Worm (Caenorhabditis elegans) whole organism, L1 larva: ENCODE data around the gene K08B12.1.
A peak's percentile ranks its signal among the peaks of the same experiment; 100 is the strongest.

Experiments
- F16B12.6 ChIP-seq: fragments of 150-350 bp; optimal IDR thresholded peaks from 2 replicates; lab custom pipeline; 2014; ENCODE audit warnings: missing biosample characterization, missing genetic modification characterization
- Y116A8C.19 ChIP-seq: sonication (generic microtip); optimal IDR thresholded peaks from 2 replicates; lab custom pipeline; 2016; ENCODE audit warnings: missing compliant biosample characterization, missing genetic modification characterization, borderline replicate concordance
- aly-2 ChIP-seq: fragments of 150-350 bp; optimal IDR thresholded peaks from 2 replicates; lab custom pipeline; 2014; ENCODE audit warnings: missing biosample characterization, missing genetic modification characterization
- ama-1 ChIP-seq: fragments of 150-350 bp; optimal IDR thresholded peaks from 2 replicates; lab custom pipeline; 2014
- blmp-1 ChIP-seq: fragments of 150-350 bp; optimal IDR thresholded peaks from 2 replicates; lab custom pipeline; 2014; ENCODE audit warnings: missing biosample characterization, missing genetic modification characterization
- ceh-63 ChIP-seq: fragments of 200-800 bp; sonication (Bioruptor generic); optimal IDR thresholded peaks from 2 replicates; lab custom pipeline; 2018; ENCODE audit warnings: mild to moderate bottlenecking, missing genetic modification characterization, missing compliant biosample characterization
- ceh-88 ChIP-seq: fragments of 200-800 bp; sonication (Bioruptor generic); IDR thresholded peaks from 2 replicates; pipeline ENCODE4 v1.3.6; 2022; ENCODE audit warnings: missing genetic modification characterization, missing compliant biosample characterization
- ces-1 ChIP-seq: fragments of 150-350 bp; optimal IDR thresholded peaks from 2 replicates; lab custom pipeline; 2014; ENCODE audit warnings: missing biosample characterization, missing genetic modification reagents, missing genetic modification characterization
- dpl-1 ChIP-seq, 3 experiments: fragments of 150-350 bp in 2 of 3; sonication (generic microtip) in 1 of 3; optimal IDR thresholded peaks; 2 replicates each; lab custom pipeline; 2014 to 2017; ENCODE audit warnings: missing biosample characterization in 3 of 3, missing genetic modification characterization in 3 of 3, missing genetic modification reagents in 3 of 3
- efl-1 ChIP-seq, 4 experiments: fragments of 150-350 bp; optimal IDR thresholded peaks in 3 of 4; peaks in 1 of 4; 1 replicate in 1 of 4; 2 replicates in 3 of 4; lab custom pipeline; 2014; ENCODE audit warnings: missing biosample characterization in 2 of 4, missing genetic modification characterization in 2 of 4, missing genetic modification reagents in 2 of 4
- egl-27 ChIP-seq, 2 experiments: fragments of 150-350 bp in 1 of 2; sonication (generic microtip); optimal IDR thresholded peaks; 3 replicates each; lab custom pipeline; 2017 to 2018; ENCODE audit warnings: missing biosample characterization in 2 of 2, missing genetic modification characterization in 2 of 2, missing genetic modification reagents in 2 of 2
- elt-2 ChIP-seq: sonication (generic microtip); optimal IDR thresholded peaks from 2 replicates; lab custom pipeline; 2016; ENCODE audit warnings: missing genetic modification characterization, mild to moderate bottlenecking, inconsistent platforms, missing compliant biosample characterization, missing genetic modification reagents
- elt-3 ChIP-seq, 6 experiments: fragments of 150-350 bp in 1 of 6; sonication (generic microtip); optimal IDR thresholded peaks; 2 replicates each; lab custom pipeline; 2017 to 2018; ENCODE audit warnings: missing biosample characterization in 6 of 6, missing genetic modification characterization in 6 of 6, inconsistent platforms in 1 of 6
- grh-1 ChIP-seq: fragments of 200-800 bp; sonication (Bioruptor generic); IDR thresholded peaks from 2 replicates; pipeline ENCODE4 v1.3.6; 2022; ENCODE audit warnings: missing genetic modification reagents, missing genetic modification characterization, missing compliant biosample characterization
- hlh-17 ChIP-seq: fragments of 200-800 bp; sonication (Bioruptor generic); optimal IDR thresholded peaks from 2 replicates; lab custom pipeline; 2018; ENCODE audit warnings: missing genetic modification characterization, mild to moderate bottlenecking, missing compliant biosample characterization, moderate library complexity, borderline replicate concordance
- hlh-4 ChIP-seq: sonication (generic microtip); optimal IDR thresholded peaks from 2 replicates; lab custom pipeline; 2016; ENCODE audit warnings: mild to moderate bottlenecking, missing genetic modification characterization, missing compliant biosample characterization
- jun-1 ChIP-seq: fragments of 150-350 bp; optimal IDR thresholded peaks from 2 replicates; lab custom pipeline; 2014; ENCODE audit warnings: missing biosample characterization, missing genetic modification reagents, missing genetic modification characterization
- lin-14 ChIP-seq: fragments of 200-800 bp; sonication (Bioruptor generic); optimal IDR thresholded peaks from 2 replicates; lab custom pipeline; 2018; ENCODE audit warnings: mild to moderate bottlenecking, missing genetic modification characterization, moderate library complexity, missing compliant biosample characterization
- lin-15B ChIP-seq: fragments of 150-350 bp; sonication (generic microtip); optimal IDR thresholded peaks from 3 replicates; lab custom pipeline; 2014; ENCODE audit warnings: missing biosample characterization, missing genetic modification characterization
- lin-35 ChIP-seq, 2 experiments: fragments of 150-350 bp; optimal IDR thresholded peaks; 2 replicates each; lab custom pipeline; 2014; ENCODE audit warnings: missing biosample characterization in 2 of 2, missing genetic modification characterization in 2 of 2, missing genetic modification reagents in 2 of 2
- lir-3 ChIP-seq: sonication (generic microtip); optimal IDR thresholded peaks from 2 replicates; lab custom pipeline; 2016; ENCODE audit warnings: mild to moderate bottlenecking, missing genetic modification characterization, moderate library complexity, missing compliant biosample characterization; ENCODE audit not compliant: poor library complexity
- lsy-2 ChIP-seq, 2 experiments: fragments of 150-350 bp; optimal IDR thresholded peaks; 2 replicates each; lab custom pipeline; 2014; ENCODE audit warnings: missing biosample characterization in 2 of 2, missing genetic modification characterization in 2 of 2
- mdl-1 ChIP-seq, 2 experiments: fragments of 150-350 bp; optimal IDR thresholded peaks; 2 replicates each; lab custom pipeline; 2014 to 2017; ENCODE audit warnings: missing biosample characterization in 2 of 2, missing genetic modification characterization in 2 of 2, inconsistent platforms in 1 of 2
- mep-1 ChIP-seq: fragments of 150-350 bp; optimal IDR thresholded peaks from 2 replicates; lab custom pipeline; 2014; ENCODE audit warnings: missing biosample characterization, missing genetic modification characterization
- nhr-19 ChIP-seq: fragments of 200-800 bp; sonication (Bioruptor generic); conservative IDR thresholded peaks from 2 replicates; pipeline ENCODE4 v1.3.6; 2022; ENCODE audit warnings: missing genetic modification characterization, missing compliant biosample characterization
- nhr-20 ChIP-seq: sonication (generic microtip); optimal IDR thresholded peaks from 2 replicates; lab custom pipeline; 2016; ENCODE audit warnings: mild to moderate bottlenecking, missing genetic modification characterization, missing compliant biosample characterization
- nhr-28 ChIP-seq: fragments of 150-350 bp; optimal IDR thresholded peaks from 2 replicates; lab custom pipeline; 2014; ENCODE audit warnings: missing biosample characterization, missing genetic modification characterization
- nhr-47 ChIP-seq: sonication (generic microtip); optimal IDR thresholded peaks from 2 replicates; lab custom pipeline; 2016; ENCODE audit warnings: mild to moderate bottlenecking, missing genetic modification characterization, moderate library complexity, missing compliant biosample characterization
- nhr-71 ChIP-seq: sonication (generic microtip); optimal IDR thresholded peaks from 2 replicates; lab custom pipeline; 2016; ENCODE audit warnings: mild to moderate bottlenecking, missing genetic modification characterization, moderate library complexity, missing compliant biosample characterization
- nhr-76 ChIP-seq: sonication (generic microtip); optimal IDR thresholded peaks from 2 replicates; lab custom pipeline; 2017; ENCODE audit warnings: missing biosample characterization, missing genetic modification characterization
- nhr-84 ChIP-seq: sonication (generic microtip); optimal IDR thresholded peaks from 2 replicates; lab custom pipeline; 2017; ENCODE audit warnings: missing biosample characterization, missing genetic modification characterization
- pag-3 ChIP-seq: sonication (generic microtip); optimal IDR thresholded peaks from 2 replicates; lab custom pipeline; 2017; ENCODE audit warnings: missing genetic modification characterization, mild to moderate bottlenecking, missing compliant biosample characterization, antibody characterized with exemption, borderline replicate concordance; ENCODE audit not compliant: insufficient read depth
- pqm-1 ChIP-seq: sonication (generic microtip); optimal IDR thresholded peaks from 3 replicates; lab custom pipeline; 2017; ENCODE audit warnings: missing biosample characterization, missing genetic modification characterization
- rnt-1 ChIP-seq: sonication (generic microtip); optimal IDR thresholded peaks from 2 replicates; lab custom pipeline; 2016; ENCODE audit warnings: mild to moderate bottlenecking, missing genetic modification characterization, moderate library complexity, missing compliant biosample characterization
- sup-37 ChIP-seq: fragments of 200-800 bp; sonication (Bioruptor generic); optimal IDR thresholded peaks from 2 replicates; lab custom pipeline; 2018; ENCODE audit warnings: mild to moderate bottlenecking, missing genetic modification characterization, missing compliant biosample characterization
- swsn-7 ChIP-seq: sonication (generic microtip); optimal IDR thresholded peaks from 2 replicates; lab custom pipeline; 2016; ENCODE audit warnings: missing genetic modification characterization, missing compliant biosample characterization
- tbx-2 ChIP-seq: sonication (generic microtip); optimal IDR thresholded peaks from 2 replicates; lab custom pipeline; 2016; ENCODE audit warnings: missing genetic modification characterization, missing compliant biosample characterization
- tlp-1 ChIP-seq: fragments of 150-350 bp; optimal IDR thresholded peaks from 2 replicates; lab custom pipeline; 2014; ENCODE audit warnings: missing biosample characterization, missing genetic modification characterization
- unc-86 ChIP-seq: sonication (generic microtip); optimal IDR thresholded peaks from 2 replicates; lab custom pipeline; 2016; ENCODE audit warnings: missing genetic modification characterization, missing compliant biosample characterization
- unc-98 ChIP-seq: fragments of 200-800 bp; sonication (Bioruptor generic); IDR thresholded peaks from 2 replicates; pipeline ENCODE4 v1.3.6; 2022; ENCODE audit warnings: missing genetic modification characterization, missing compliant biosample characterization
- vab-15 ChIP-seq: sonication (generic microtip); optimal IDR thresholded peaks from 2 replicates; lab custom pipeline; 2017; ENCODE audit warnings: missing genotype, mild to moderate bottlenecking, missing genetic modification characterization, missing compliant biosample characterization
- zip-4 ChIP-seq: fragments of 200-800 bp; sonication (Bioruptor generic); optimal IDR thresholded peaks from 2 replicates; lab custom pipeline; 2018; ENCODE audit warnings: mild to moderate bottlenecking, missing genetic modification characterization, moderate library complexity, missing compliant biosample characterization

Gene K08B12.1

DNA sequence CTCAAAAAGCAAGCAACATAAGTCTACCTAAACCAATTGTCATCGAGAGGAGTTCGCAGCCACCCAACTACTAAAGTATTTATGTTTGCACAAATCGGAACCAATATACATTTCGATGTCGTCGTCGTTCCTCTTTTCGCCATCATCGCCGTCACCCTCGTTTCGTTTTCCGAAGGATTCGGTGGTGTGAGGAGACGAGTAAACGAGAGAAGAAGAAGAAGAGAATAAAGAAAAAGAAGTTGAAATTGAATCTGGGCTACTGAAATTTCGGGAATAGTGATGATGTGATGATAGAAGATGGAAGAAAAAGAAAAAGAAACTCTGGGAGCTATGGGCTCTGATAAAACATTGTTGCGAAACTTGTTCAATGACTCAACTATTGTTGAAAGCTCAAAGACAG is 9.4 kb downstream of the K08B12.1 start:
- TF ChIP-seq lin-15B (no peak), lin-14 (peak; percentile 23)

DNA sequence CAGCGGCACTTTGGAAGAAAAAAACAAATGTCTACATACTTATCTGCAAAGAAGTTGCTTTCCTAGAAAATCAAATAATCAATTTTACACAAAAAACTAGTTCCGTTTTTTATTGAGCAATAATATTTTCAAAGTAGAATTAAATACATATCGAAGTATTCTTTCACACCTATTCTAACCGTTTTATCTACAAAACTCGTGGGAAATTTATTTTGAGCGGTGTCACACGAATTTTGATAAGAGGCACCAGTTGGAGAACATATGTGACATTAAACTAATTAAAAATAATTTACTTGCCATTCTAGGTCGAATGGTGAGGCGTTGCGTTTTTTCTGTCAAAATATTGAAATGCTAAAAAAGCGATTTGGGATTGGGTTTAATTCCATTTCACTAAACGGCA is 9.8 kb downstream of the K08B12.1 start:
- no peak for TF ChIP-seq egl-27 (tag; optimal IDR thresholded peaks at IDR 0.05; lab: Kevin White, UChicago)
- TF ChIP-seq elt-2 (tag; lab: Kevin White, UChicago) = peak; percentile 47
- TF ChIP-seq, all 84 proteins: peak for 1

DNA sequence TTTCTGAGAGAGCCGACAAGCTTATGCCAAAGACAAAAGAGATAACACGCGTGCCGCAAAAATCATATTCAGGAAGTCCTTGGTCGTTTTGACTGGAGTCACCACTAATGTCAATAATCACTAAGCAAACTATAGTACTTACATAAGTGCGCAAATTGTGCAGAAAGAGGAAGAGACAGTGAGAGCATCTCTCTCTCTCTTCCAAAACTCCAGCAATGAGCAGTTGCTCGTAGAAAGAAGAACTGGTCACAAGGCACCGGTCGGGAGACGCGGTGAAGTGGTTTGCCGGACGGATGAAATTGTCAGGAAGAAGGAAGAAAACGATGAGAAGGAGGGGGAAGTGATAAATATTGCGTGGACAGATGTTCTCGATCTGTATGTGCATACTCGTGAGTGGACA is 10.9 kb downstream of the K08B12.1 start:
- peak; percentile 3 for TF ChIP-seq mep-1 (tag; lab: Kevin White, UChicago)
- no peak for TF ChIP-seq nhr-47 (tag; lab: Kevin White, UChicago)
- TF ChIP-seq pag-3 (tag; lab: Kevin White, UChicago) = no peak
- peak; percentile 41 for TF ChIP-seq lin-14
- no peak for TF ChIP-seq ces-1 (GFP tag; lab: Kevin White, UChicago)
- no peak for TF ChIP-seq efl-1 (optimal IDR thresholded peaks at IDR 0.05; lab: Kevin White, UChicago)
- peak in 1 of 2 experiments; percentile 83 for TF ChIP-seq efl-1 (GFP tag; optimal IDR thresholded peaks at IDR 0.05 in 1 of 2; lab: Kevin White, UChicago)
- TF ChIP-seq unc-86 = no peak
- TF ChIP-seq vab-15 (tag; lab: Kevin White, UChicago) = no peak
- peak; percentile 32 for TF ChIP-seq rnt-1
- no peak for TF ChIP-seq elt-3 (tag; optimal IDR thresholded peaks at IDR 0.05; lab: Kevin White, UChicago)
- no peak for TF ChIP-seq nhr-76 (tag; lab: Kevin White, UChicago)

DNA sequence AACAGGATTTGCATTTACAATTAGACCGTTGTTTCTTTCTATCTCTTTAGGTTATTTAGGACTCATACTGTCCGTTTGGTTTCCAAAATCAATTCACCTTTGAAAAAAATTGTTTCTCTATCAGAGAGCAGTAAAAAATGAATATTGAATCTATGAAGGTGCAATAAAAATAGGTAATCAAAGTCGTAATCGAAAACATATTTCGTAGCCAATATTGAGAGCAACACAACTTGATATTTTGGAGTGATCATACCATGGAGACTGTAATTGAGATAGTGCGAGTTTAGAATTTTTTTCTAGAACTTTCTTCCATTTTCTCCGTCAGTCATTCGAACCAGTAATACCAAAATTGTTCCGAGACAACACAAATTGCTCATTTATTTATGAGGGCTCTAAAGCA is 11.4 kb downstream of the K08B12.1 start, which contains the start of gene F31F7.2:
TSS of gene F31F7.2 (plus strand) at position 301 of the 400 bp plus-strand sequence.
- TF ChIP-seq ceh-88 (GFP tag; lab: Robert Waterston, UW) (no peak), tbx-2 (no peak), mdl-1 (tag; optimal IDR thresholded peaks at IDR 0.05; lab: Kevin White, UChicago) (no peak), zip-4 (GFP tag; lab: Kevin White, UChicago) (no peak), elt-2 (tag; lab: Kevin White, UChicago) (no peak), ceh-63 (GFP tag; lab: Kevin White, UChicago) (no peak), aly-2 (tag; lab: Kevin White, UChicago) (no peak), nhr-20 (tag; lab: Kevin White, UChicago) (no peak), grh-1 (GFP tag; lab: Robert Waterston, UW) (no peak), nhr-28 (tag; lab: Kevin White, UChicago) (no peak), elt-3 (tag; optimal IDR thresholded peaks at IDR 0.05; lab: Kevin White, UChicago) (no peak), pqm-1 (tag; lab: Kevin White, UChicago) (no peak), egl-27 (tag; optimal IDR thresholded peaks at IDR 0.05; lab: Kevin White, UChicago) (no peak), nhr-19 (GFP tag; lab: Robert Waterston, UW) (no peak), ama-1 (lab: Kevin White, UChicago) (no peak), F16B12.6 (no peak), hlh-4 (tag; lab: Kevin White, UChicago) (no peak)

DNA sequence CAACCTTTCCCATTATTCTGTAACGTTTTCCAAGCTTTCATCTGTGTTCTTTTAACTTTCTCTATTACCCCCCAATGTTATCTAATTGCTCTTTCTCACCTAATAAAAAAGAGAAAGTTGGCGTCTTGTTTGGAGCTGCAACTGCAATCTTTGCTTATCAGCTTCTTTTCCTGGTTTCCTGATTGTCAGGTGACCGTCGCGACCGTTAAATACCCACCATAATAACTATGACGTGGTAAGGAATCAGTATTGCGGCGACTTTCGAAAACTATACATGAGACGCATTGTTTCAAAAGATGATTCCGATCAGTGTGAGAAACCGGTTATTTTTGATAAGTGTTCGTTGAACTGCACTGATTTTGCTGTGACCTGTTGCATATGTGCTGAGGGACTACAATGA is 16.0 kb downstream of the K08B12.1 start:
- TF ChIP-seq dpl-1 (GFP tag; optimal IDR thresholded peaks at IDR 0.05; lab: Kevin White, UChicago) (no peak), unc-98 (no peak), efl-1 (optimal IDR thresholded peaks at IDR 0.05; lab: Kevin White, UChicago) (no peak), efl-1 (GFP tag; optimal IDR thresholded peaks at IDR 0.05 in 1 of 2; lab: Kevin White, UChicago) (peak in 1 of 2 experiments; percentile 59), nhr-84 (tag; lab: Kevin White, UChicago) (no peak), lsy-2 (tag; optimal IDR thresholded peaks at IDR 0.05; lab: Kevin White, UChicago) (peak in 1 of 2 experiments; percentile 18), tlp-1 (tag; lab: Kevin White, UChicago) (no peak), lir-3 (no peak), nhr-20 (tag; lab: Kevin White, UChicago) (peak; percentile 65), lin-35 (GFP tag; optimal IDR thresholded peaks at IDR 0.05; lab: Kevin White, UChicago) (peak in 1 of 2 experiments; percentile 61), vab-15 (tag; lab: Kevin White, UChicago) (no peak), blmp-1 (peak; percentile 71), pqm-1 (tag; lab: Kevin White, UChicago) (peak; percentile 65), swsn-7 (tag; lab: Kevin White, UChicago) (no peak), jun-1 (peak; percentile 39), grh-1 (GFP tag; lab: Robert Waterston, UW) (peak; percentile 63), nhr-71 (tag; lab: Kevin White, UChicago) (peak; percentile 68), elt-2 (tag; lab: Kevin White, UChicago) (peak; percentile 95), lin-14 (peak; percentile 39), Y116A8C.19 (no peak), sup-37 (no peak), hlh-17 (GFP tag; lab: Kevin White, UChicago) (no peak), elt-3 (tag; optimal IDR thresholded peaks at IDR 0.05; lab: Kevin White, UChicago) (peak in 1 of 6 experiments; percentile 69), nhr-19 (GFP tag; lab: Robert Waterston, UW) (peak; percentile 39)
